Worm (Caenorhabditis elegans) whole organism, late embryonic: ENCODE results near the gene M116.5.

Experiments used
- ceh-18 ChIP-seq: sonication (generic microtip); optimal IDR thresholded peaks from 2 replicates; lab custom pipeline; 2016; ENCODE audit warnings: missing genetic modification characterization, missing compliant biosample characterization
- ceh-19 ChIP-seq: fragments of 200-800 bp; sonication (Bioruptor generic); optimal IDR thresholded peaks from 2 replicates; lab custom pipeline; 2018; ENCODE audit warnings: mild to moderate bottlenecking, missing genetic modification characterization, missing compliant biosample characterization
- ceh-24 ChIP-seq: sonication (generic microtip); optimal IDR thresholded peaks from 2 replicates; lab custom pipeline; 2016; ENCODE audit warnings: mild to moderate bottlenecking, missing genetic modification characterization, missing compliant biosample characterization
- dve-1 ChIP-seq: sonication (generic microtip); optimal IDR thresholded peaks from 2 replicates; lab custom pipeline; 2017; ENCODE audit warnings: antibody characterized with exemption, mild to moderate bottlenecking, missing genetic modification characterization, missing compliant biosample characterization
- gmeb-2 ChIP-seq: sonication (generic microtip); optimal IDR thresholded peaks from 2 replicates; lab custom pipeline; 2016; ENCODE audit warnings: missing genetic modification characterization, inconsistent platforms, missing compliant biosample characterization
- madf-2 ChIP-seq: sonication (generic microtip); optimal IDR thresholded peaks from 2 replicates; lab custom pipeline; 2017; ENCODE audit warnings: missing genetic modification characterization, missing compliant biosample characterization
- rnt-1 ChIP-seq: sonication (generic microtip); optimal IDR thresholded peaks from 2 replicates; lab custom pipeline; 2016; ENCODE audit warnings: missing genetic modification characterization, missing compliant biosample characterization
- tbx-7 ChIP-seq: sonication (generic microtip); optimal IDR thresholded peaks from 2 replicates; lab custom pipeline; 2016; ENCODE audit warnings: missing genotype, missing genetic modification characterization, missing compliant biosample characterization

M116.5 gene

ce11 chrIV:8366295-8366694 lies 54.6 kb downstream of the M116.5 start, which contains the start of gene aagr-1:
TSS of gene aagr-1 (plus strand) at chrIV:8366521.
- TF ChIP-seq ceh-18: no peak
- TF ChIP-seq ceh-19 (GFP tag; lab: Kevin White, UChicago): no peak
- TF ChIP-seq madf-2 (tag; lab: Kevin White, UChicago): no peak
- TF ChIP-seq rnt-1 (tag; lab: Kevin White, UChicago): no peak
- TF ChIP-seq gmeb-2 (tag; lab: Kevin White, UChicago): no peak
- no peak for TF ChIP-seq dve-1
- TF ChIP-seq tbx-7 (tag; lab: Kevin White, UChicago): no peak
- no peak for TF ChIP-seq ceh-24 (tag; lab: Kevin White, UChicago)
